Worm (Caenorhabditis elegans): ENCODE measurements around the gene ZK813.5.

- TF ChIP-seq elt-3 (tag; optimal IDR thresholded peaks at IDR 0.05) = no peak
- peak; percentile 11 for TF ChIP-seq rnt-1 (tag; optimal IDR thresholded peaks at IDR 0.05)
- TF ChIP-seq nhr-11 (tag; optimal IDR thresholded peaks at IDR 0.05) = no peak
- peak; percentile 83 for TF ChIP-seq pag-3 (tag; optimal IDR thresholded peaks at IDR 0.05; ENCODE audit: borderline replicate concordance, insufficient read depth)
- no peak for TF ChIP-seq lsy-2 (tag; optimal IDR thresholded peaks at IDR 0.05)
- no peak for TF ChIP-seq lir-3 (tag; optimal IDR thresholded peaks at IDR 0.05; ENCODE audit: poor library complexity)
- TF ChIP-seq ztf-11 (tag; optimal IDR thresholded peaks at IDR 0.05) = no peak
- no peak for TF ChIP-seq aha-1 (tag; optimal IDR thresholded peaks at IDR 0.05)
- TF ChIP-seq hlh-4 (tag; optimal IDR thresholded peaks at IDR 0.05) = no peak
- TF ChIP-seq nhr-237 (tag; optimal IDR thresholded peaks at IDR 0.05) = no peak
- TF ChIP-seq ces-1 (GFP tag; optimal IDR thresholded peaks at IDR 0.05) = no peak
- no peak for TF ChIP-seq ceh-63 (GFP tag; optimal IDR thresholded peaks at IDR 0.05)
- TF ChIP-seq sup-37 (GFP tag; optimal IDR thresholded peaks at IDR 0.05) = no peak
These were observed 37.2 kb upstream of the ZK813.5 start for ce11 chrX:3488074-3488688.
